Worm (Caenorhabditis elegans) whole organism, young adult: ENCODE data around the gene nth-1.

Source experiments
- nhr-80 ChIP-seq: sonication (generic microtip); optimal IDR thresholded peaks from 2 replicates; lab custom pipeline; 2016; ENCODE audit warnings: missing genetic modification characterization, missing compliant biosample characterization
- snpc-1.3 ChIP-seq: sonication (generic microtip); optimal IDR thresholded peaks from 2 replicates; lab custom pipeline; 2017; ENCODE audit warnings: missing genetic modification characterization, mild to moderate bottlenecking, missing compliant biosample characterization, antibody characterized with exemption, moderate library complexity, missing genotype, missing genetic modification reagents; ENCODE audit not compliant: insufficient read depth

DNA sequence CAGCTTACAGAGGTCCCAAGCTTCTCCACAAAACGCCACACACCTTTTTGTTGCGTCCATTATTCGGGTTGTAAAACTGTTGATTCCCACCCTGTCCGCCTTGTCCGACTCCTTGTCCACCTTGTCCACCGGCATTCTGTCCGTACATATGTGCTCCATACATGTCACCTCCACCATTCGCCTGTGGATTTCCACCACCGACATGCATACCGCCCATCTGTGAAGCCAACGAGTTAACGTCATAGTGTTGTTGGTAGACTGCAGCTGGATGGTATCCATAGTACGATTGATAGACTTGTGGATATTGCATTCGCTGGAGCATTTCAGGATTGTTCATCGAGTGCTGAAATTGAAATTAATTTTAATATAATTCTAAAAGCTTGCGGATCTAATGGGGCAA is 16.3 kb downstream of the nth-1 start:
- TF ChIP-seq nhr-80 (tag; lab: Kevin White, UChicago) (no peak), snpc-1.3 (tag; lab: Kevin White, UChicago) (no peak)
